Fruit fly (Drosophila melanogaster): ENCODE data around the gene Ctps.
A peak's percentile ranks its signal among the peaks of the same experiment; 100 is the strongest.

The Ctps gene

DNA sequence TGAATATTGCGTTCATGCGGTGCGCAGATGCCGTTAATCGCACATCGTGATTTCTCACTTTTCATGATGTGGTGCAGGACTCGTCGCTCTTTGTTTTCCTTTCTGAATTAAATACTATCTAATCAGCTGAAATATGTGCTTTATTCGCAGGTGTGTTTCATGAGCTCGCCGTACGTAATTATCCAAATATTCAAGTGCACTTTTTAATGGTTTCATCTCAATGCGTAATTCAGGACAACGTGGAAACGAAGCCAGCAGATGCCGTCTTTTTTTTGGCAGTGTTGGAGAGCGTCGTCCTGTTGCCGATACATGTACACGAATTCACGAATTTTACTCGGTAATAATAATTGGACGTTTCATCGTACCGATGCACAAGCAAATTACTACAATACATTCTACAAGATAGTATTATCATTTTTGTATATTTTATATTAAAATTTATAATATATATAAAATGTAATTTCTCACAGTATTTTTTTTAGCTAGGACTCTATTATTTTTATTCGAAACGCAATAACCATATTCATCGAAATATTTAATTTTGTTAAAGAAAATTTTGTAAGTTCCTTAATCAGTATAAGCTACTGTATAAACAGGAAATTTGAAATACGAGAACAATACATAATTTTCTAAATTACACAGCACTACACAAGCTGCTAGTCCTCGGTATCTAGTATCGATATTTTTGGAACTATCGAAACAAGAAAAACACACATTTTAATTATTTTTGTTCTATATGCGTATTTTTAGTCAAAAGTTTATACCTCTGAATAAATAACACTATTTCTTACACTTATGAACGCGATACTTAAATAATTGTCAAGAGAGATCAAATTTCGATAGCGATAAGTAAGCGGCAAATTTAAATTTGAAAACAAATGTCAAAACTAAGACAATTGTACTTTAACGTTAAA, 39.2 kb downstream of the Ctps start, which contains the start of gene CG12316 (continued):
- TF ChIP-seq CG9817 (tag; optimal IDR thresholded peaks at IDR 0.05) (peak; percentile 87), CG6254 (GFP tag; optimal IDR thresholded peaks at IDR 0.05) (peak; percentile 90), Jarid2 (GFP tag; optimal IDR thresholded peaks at IDR 0.05) (peak; percentile 72), Taf1 (GFP tag; IDR thresholded peaks at IDR 0.05) (0 out of 2 replicates have a peak, but pooled peaks have one; percentile 22)

DNA sequence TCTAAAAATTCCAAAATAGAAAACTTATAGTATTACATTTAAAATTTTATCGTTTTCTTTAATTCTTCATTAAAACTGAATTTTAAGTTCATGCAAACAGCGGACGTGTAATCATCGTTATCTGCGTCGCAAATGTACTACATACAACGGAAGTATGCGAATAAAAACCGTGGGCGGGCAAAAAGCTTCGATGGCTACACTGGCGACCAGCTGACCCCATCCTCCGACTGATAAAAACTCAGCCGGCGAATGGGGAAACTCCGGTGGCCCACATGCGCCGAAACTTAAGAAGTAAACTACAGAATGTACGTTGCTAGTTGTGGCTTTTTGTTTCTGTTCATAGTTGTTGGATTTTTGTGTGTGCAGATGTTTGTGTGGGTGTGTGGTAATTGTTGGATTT, 40.1 kb downstream of the Ctps start:
- no peak for TF ChIP-seq zf30C (GFP tag; optimal IDR thresholded peaks at IDR 0.05)
- peak; percentile 65 for TF ChIP-seq sens (GFP tag)
- TF ChIP-seq slbo (GFP tag; IDR thresholded peaks at IDR 0.05), result no peak
- TF ChIP-seq Med (GFP tag), result peak; percentile 27

DNA sequence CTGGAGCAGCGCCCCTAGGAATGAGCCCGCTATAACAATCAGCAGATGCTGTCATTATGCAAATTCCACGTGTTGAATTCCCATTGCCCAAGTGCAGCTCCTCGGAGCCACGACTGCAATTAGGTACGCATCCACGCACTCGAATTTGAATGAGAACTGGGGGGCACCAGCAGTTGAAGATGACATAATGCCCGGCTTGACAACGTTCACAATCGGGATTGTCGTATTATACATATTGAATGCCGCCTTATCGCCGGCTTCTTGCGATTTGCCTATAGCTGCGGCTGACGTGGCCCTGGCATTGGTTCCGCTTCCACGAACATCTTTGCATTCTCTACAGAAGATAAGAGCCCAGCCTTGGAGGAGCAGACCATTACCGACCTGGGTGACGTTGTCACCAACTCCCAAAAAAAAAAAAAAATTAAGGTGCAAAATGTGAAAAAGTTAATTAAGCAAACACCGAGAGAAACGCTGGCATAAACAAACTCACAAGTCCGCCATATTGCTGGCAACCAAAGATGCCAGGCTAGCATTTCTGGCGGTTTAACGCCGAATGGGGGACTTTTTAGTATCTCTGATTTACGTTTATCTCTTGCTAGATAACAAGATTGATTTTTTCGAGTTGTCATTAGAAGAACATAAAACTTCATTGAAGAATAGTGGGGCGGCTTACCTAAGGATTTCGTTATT, 42.7 kb downstream of the Ctps start:
- TF ChIP-seq slbo (GFP tag; IDR thresholded peaks at IDR 0.05), result 0 out of 2 replicates have a peak, but pooled peaks have one; percentile 10
- TF ChIP-seq sim (GFP tag; IDR thresholded peaks at IDR 0.05), result 0 out of 2 replicates have a peak, but pooled peaks have one; percentile 15
- TF ChIP-seq gsb (GFP tag; IDR thresholded peaks at IDR 0.05), result 0 out of 2 replicates have a peak, but pooled peaks have one; percentile 30
- peak; percentile 74 for TF ChIP-seq phol (tag; optimal IDR thresholded peaks at IDR 0.05)
- TF ChIP-seq Med (GFP tag), result peak; percentile 76
- TF ChIP-seq CG42726 (GFP tag; IDR thresholded peaks at IDR 0.05; ENCODE audit: partially characterized antibody), result peak; percentile 39; the same call in 1 of the 2 replicates
- TF ChIP-seq hbn (GFP tag; IDR thresholded peaks at IDR 0.05; ENCODE audit: partially characterized antibody), result no peak
- peak; percentile 25 for TF ChIP-seq cad (GFP tag; optimal IDR thresholded peaks at IDR 0.05)
- TF ChIP-seq Mes4 (GFP tag; optimal IDR thresholded peaks at IDR 0.05), result no peak
- TF ChIP-seq CG9932 (GFP tag; IDR thresholded peaks at IDR 0.05), result peak; percentile 46; the same call in 1 of the 2 replicates
- peak; percentile 88 for TF ChIP-seq Xbp1 (GFP tag; optimal IDR thresholded peaks at IDR 0.05)
- TF ChIP-seq row (GFP tag; IDR thresholded peaks at IDR 0.05), result peak; percentile 31
- no peak for TF ChIP-seq sens (GFP tag)
- no peak for TF ChIP-seq ERR (GFP tag; optimal IDR thresholded peaks at IDR 0.05)
- TF ChIP-seq Awh (GFP tag; IDR thresholded peaks at IDR 0.05), result 0 out of 2 replicates have a peak, but pooled peaks have one; percentile 6
- peak; percentile 24 for TF ChIP-seq grn (GFP tag; optimal IDR thresholded peaks at IDR 0.05)
- no peak for TF ChIP-seq Ets97D (GFP tag; optimal IDR thresholded peaks at IDR 0.05)
- TF ChIP-seq CG11560 (tag; IDR thresholded peaks at IDR 0.05), result peak; percentile 47; the same call in 1 of the 3 replicates
- TF ChIP-seq Pdp1 (GFP tag; optimal IDR thresholded peaks at IDR 0.05), result peak in 1 of 2 experiments; percentile 85
- TF ChIP-seq lov (optimal IDR thresholded peaks at IDR 0.05), result no peak
- TF ChIP-seq lov (GFP tag; IDR thresholded peaks at IDR 0.05), result no peak
- TF ChIP-seq z (GFP tag; IDR thresholded peaks at IDR 0.05), result no peak
- TF ChIP-seq ci (GFP tag; IDR thresholded peaks at IDR 0.05), result 0 out of 3 replicates have a peak, but pooled peaks have one; percentile 21
- TF ChIP-seq Drgx (GFP tag; IDR thresholded peaks at IDR 0.05), result 0 out of 2 replicates have a peak, but pooled peaks have one; percentile 17

DNA sequence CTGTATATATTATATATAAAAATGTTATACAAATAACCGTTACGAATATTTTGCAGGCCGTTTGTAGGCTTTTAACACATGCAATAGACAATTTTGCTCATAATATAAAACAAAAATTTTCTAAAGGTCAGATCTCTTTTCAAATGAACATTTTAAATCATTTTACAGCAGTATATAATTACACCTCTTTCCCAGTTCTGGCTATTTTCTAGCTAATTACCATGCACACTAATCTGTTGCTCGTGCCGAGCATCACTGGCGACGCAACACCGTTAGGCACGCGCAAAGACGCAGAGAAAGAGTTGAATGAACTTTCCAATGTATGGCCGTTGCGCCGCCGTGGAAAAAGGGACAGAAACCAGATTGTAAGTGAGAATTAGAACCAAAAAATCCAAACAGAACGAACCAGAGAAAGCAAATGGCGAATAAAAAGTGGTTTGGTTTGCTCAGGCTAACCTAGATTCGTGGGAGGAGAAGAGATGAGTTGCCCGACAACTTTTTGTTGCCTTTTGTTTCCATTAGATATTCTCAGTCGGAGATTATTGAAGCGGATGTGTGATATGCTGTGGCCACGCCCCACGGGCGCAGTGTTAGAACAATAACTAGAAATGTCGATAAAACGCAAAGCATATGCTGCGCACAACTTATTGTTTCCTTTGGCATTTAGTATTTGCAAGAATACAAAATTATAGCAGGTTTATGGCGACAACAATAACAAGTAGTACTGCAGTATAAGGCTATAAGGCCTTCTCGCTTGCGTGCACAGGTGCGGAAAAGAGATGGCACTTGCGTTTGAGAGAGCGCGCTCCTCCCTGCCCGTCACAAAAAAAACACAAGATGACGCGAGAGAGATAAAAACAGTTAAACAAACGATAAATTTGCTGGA, 43.6 kb downstream of the Ctps start:
- TF ChIP-seq CG12155 (GFP tag; optimal IDR thresholded peaks at IDR 0.05) (no peak), CG34224 (GFP tag; IDR thresholded peaks at IDR 0.05; ENCODE audit: partially characterized antibody) (no peak), ken (GFP tag; IDR thresholded peaks at IDR 0.05) (peak; percentile 63; the same call in 1 of the 3 replicates), row (GFP tag; IDR thresholded peaks at IDR 0.05) (peak; percentile 83), dm (GFP tag; optimal IDR thresholded peaks at IDR 0.05) (no peak), ind (GFP tag; optimal IDR thresholded peaks at IDR 0.05) (peak; percentile 1), CG32772 (GFP tag; IDR thresholded peaks at IDR 0.05) (no peak), Camta (GFP tag; optimal IDR thresholded peaks at IDR 0.05) (no peak), CG12942 (GFP tag; optimal IDR thresholded peaks at IDR 0.05) (no peak), Atf3 (GFP tag; optimal IDR thresholded peaks at IDR 0.05) (no peak), Scr (GFP tag; IDR thresholded peaks at IDR 0.05; ENCODE audit: partially characterized antibody) (no peak), Xrp1 (GFP tag; IDR thresholded peaks at IDR 0.05) (peak; percentile 59), Ets65A (GFP tag) (no peak), sd (tag; optimal IDR thresholded peaks at IDR 0.05) (no peak)

Data from whole organism, embryonic.